Fruit fly (Drosophila melanogaster): ENCODE results near the gene CG7059.

Gene CG7059

dm6 chr3R:22420911-22421310 is 31.3 kb downstream of the CG7059 start, which contains the start of the genes Nop56 and mats (continued):
- TF ChIP-seq twi (tag; optimal IDR thresholded peaks at IDR 0.05) = peak; percentile 53
- no peak for TF ChIP-seq chn (GFP tag; optimal IDR thresholded peaks at IDR 0.05)
- TF ChIP-seq Aef1 (GFP tag; IDR thresholded peaks at IDR 0.05) = no peak
- TF ChIP-seq gcm2 (GFP tag; optimal IDR thresholded peaks at IDR 0.05) = no peak
- TF ChIP-seq CG2120 (GFP tag; optimal IDR thresholded peaks at IDR 0.05) = no peak
- TF ChIP-seq CG15479 (GFP tag; optimal IDR thresholded peaks at IDR 0.05) = peak; percentile 43
- no peak for TF ChIP-seq prd (optimal IDR thresholded peaks at IDR 0.05)
- no peak for TF ChIP-seq prd (GFP tag; IDR thresholded peaks at IDR 0.05)
- TF ChIP-seq Nf-YB (GFP tag; optimal IDR thresholded peaks at IDR 0.05) = peak; percentile 4
- no peak for TF ChIP-seq jing (GFP tag; optimal IDR thresholded peaks at IDR 0.05)
- TF ChIP-seq CG31224 (GFP tag; IDR thresholded peaks at IDR 0.05) = no peak
- peak; percentile 33 for TF ChIP-seq CG1832 (GFP tag; optimal IDR thresholded peaks at IDR 0.05)
- TF ChIP-seq pho (GFP tag; optimal IDR thresholded peaks at IDR 0.05) = no peak
- no peak for TF ChIP-seq CG6854 (GFP tag; optimal IDR thresholded peaks at IDR 0.05)
- no peak for TF ChIP-seq CG42726 (GFP tag; IDR thresholded peaks at IDR 0.05; ENCODE audit: partially characterized antibody)
- no peak for TF ChIP-seq corto (GFP tag; optimal IDR thresholded peaks at IDR 0.05)
- TF ChIP-seq Tbp (GFP tag; optimal IDR thresholded peaks at IDR 0.05) = peak; percentile 40
- TF ChIP-seq toy (GFP tag; IDR thresholded peaks at IDR 0.05) = no peak
- no peak for TF ChIP-seq vfl (GFP tag; optimal IDR thresholded peaks at IDR 0.05)
- TF ChIP-seq Eip74EF (GFP tag; optimal IDR thresholded peaks at IDR 0.05) = no peak
- no peak for TF ChIP-seq tin (GFP tag; optimal IDR thresholded peaks at IDR 0.05)
- no peak for TF ChIP-seq pb (GFP tag; optimal IDR thresholded peaks at IDR 0.05)
- TF ChIP-seq gt (GFP tag; IDR thresholded peaks at IDR 0.05) = no peak
- no peak for TF ChIP-seq usp (GFP tag; optimal IDR thresholded peaks at IDR 0.05)
- no peak for TF ChIP-seq Atf3 (GFP tag; optimal IDR thresholded peaks at IDR 0.05)
- TF ChIP-seq CG17802 (tag; optimal IDR thresholded peaks at IDR 0.05) = no peak
- TF ChIP-seq ftz-f1 (GFP tag; optimal IDR thresholded peaks at IDR 0.05) = peak; percentile 45
- peak; percentile 72 for TF ChIP-seq bigmax (GFP tag; optimal IDR thresholded peaks at IDR 0.05)
- TF ChIP-seq bowl (GFP tag; IDR thresholded peaks at IDR 0.05) = no peak
- TF ChIP-seq CG8765 (GFP tag; IDR thresholded peaks at IDR 0.05) = no peak
- TF ChIP-seq Doc2 (GFP tag; IDR thresholded peaks at IDR 0.05) = no peak
- no peak for TF ChIP-seq az2 (GFP tag; optimal IDR thresholded peaks at IDR 0.05)
- TF ChIP-seq ems (GFP tag; optimal IDR thresholded peaks at IDR 0.05) = peak; percentile 26
- TF ChIP-seq D19A (tag; optimal IDR thresholded peaks at IDR 0.05) = no peak
- peak; percentile 71 for TF ChIP-seq trem (tag; optimal IDR thresholded peaks at IDR 0.05)
- no peak for TF ChIP-seq Dip3 (GFP tag; optimal IDR thresholded peaks at IDR 0.05)
- no peak for TF ChIP-seq D (optimal IDR thresholded peaks at IDR 0.05)
- TF ChIP-seq D (GFP tag; optimal IDR thresholded peaks at IDR 0.05) = no peak
- no peak for TF ChIP-seq CG14014 (GFP tag; IDR thresholded peaks at IDR 0.05)
- TF ChIP-seq CG11093 (GFP tag; IDR thresholded peaks at IDR 0.05) = no peak
- TF ChIP-seq CG10462 (GFP tag; optimal IDR thresholded peaks at IDR 0.05) = no peak
- no peak for TF ChIP-seq CG14441 (GFP tag; IDR thresholded peaks at IDR 0.05)
- TF ChIP-seq btn (GFP tag; optimal IDR thresholded peaks at IDR 0.05) = no peak
- no peak for TF ChIP-seq ac (GFP tag; optimal IDR thresholded peaks at IDR 0.05)
- no peak for TF ChIP-seq Nf-YA (GFP tag; IDR thresholded peaks at IDR 0.05)
- TF ChIP-seq maf-S (GFP tag; optimal IDR thresholded peaks at IDR 0.05) = no peak
- peak; percentile 17 for TF ChIP-seq Fer3 (tag; optimal IDR thresholded peaks at IDR 0.05)
- no peak for TF ChIP-seq org-1 (GFP tag; optimal IDR thresholded peaks at IDR 0.05)
- peak; percentile 6 for TF ChIP-seq Usf (GFP tag; optimal IDR thresholded peaks at IDR 0.05)
- no peak for TF ChIP-seq CG10979 (tag; optimal IDR thresholded peaks at IDR 0.05)
- no peak for TF ChIP-seq H15 (GFP tag; IDR thresholded peaks at IDR 0.05)
- TF ChIP-seq Myb (GFP tag; optimal IDR thresholded peaks at IDR 0.05) = peak; percentile 11
- TF ChIP-seq CG8089 (GFP tag; optimal IDR thresholded peaks at IDR 0.05) = no peak
- no peak for TF ChIP-seq tup (GFP tag; optimal IDR thresholded peaks at IDR 0.05)
